Fruit fly (Drosophila melanogaster) whole organism, embryonic: ENCODE measurements around the gene Arp10.

Experiments used
- ATbp ChIP-seq: fragments of 200-800 bp; sonication (Bioruptor generic); optimal IDR thresholded peaks from 2 replicates; lab custom pipeline; 2017; ENCODE audit warnings: missing biosample characterization, mild to moderate bottlenecking, missing genetic modification characterization, missing genetic modification reagents
- Adf1 ChIP-seq: fragments of 200-800 bp; sonication (Bioruptor generic); IDR thresholded peaks from 2 replicates; pipeline ENCODE4 v1.3.6; 2022; ENCODE audit warnings: missing biosample characterization, missing genetic modification characterization
- Atf6 ChIP-seq: fragments of 200-800 bp; sonication (Bioruptor generic); IDR thresholded peaks from 2 replicates; pipeline ENCODE4 v1.3.6; 2022; ENCODE audit warnings: missing biosample characterization, missing genetic modification characterization
- CG11560 ChIP-seq: fragments of 200-800 bp; sonication (Bioruptor generic); IDR thresholded peaks from 3 replicates; pipeline ENCODE4 v1.3.6; 2022; ENCODE audit warnings: missing biosample characterization, missing genetic modification characterization
- CG12104 ChIP-seq: fragments of 200-800 bp; sonication (Bioruptor generic); optimal IDR thresholded peaks from 3 replicates; lab custom pipeline; 2016; ENCODE audit warnings: missing biosample characterization, missing genetic modification characterization
- CG12219 ChIP-seq: fragments of 200-800 bp; sonication (Bioruptor generic); optimal IDR thresholded peaks from 3 replicates; lab custom pipeline; 2018; ENCODE audit warnings: missing biosample characterization, mild to moderate bottlenecking, missing genetic modification characterization
- CG12299 ChIP-seq: fragments of 200-800 bp; sonication (Bioruptor generic); optimal IDR thresholded peaks from 2 replicates; lab custom pipeline; 2018; ENCODE audit warnings: missing biosample characterization, mild to moderate bottlenecking, missing genetic modification characterization
- CG12659 ChIP-seq: fragments of 200-800 bp; sonication (Bioruptor generic); optimal IDR thresholded peaks from 3 replicates; lab custom pipeline; 2017; ENCODE audit warnings: mild to moderate bottlenecking, missing biosample characterization, missing genetic modification reagents, missing genetic modification characterization
- CG12744 ChIP-seq: fragments of 200-800 bp; sonication (Bioruptor generic); optimal IDR thresholded peaks from 2 replicates; lab custom pipeline; 2016; ENCODE audit warnings: missing biosample characterization, missing genetic modification characterization
- CG13296 ChIP-seq: fragments of 200-800 bp; sonication (Bioruptor generic); optimal IDR thresholded peaks from 3 replicates; lab custom pipeline; 2018; ENCODE audit warnings: missing biosample characterization, mild to moderate bottlenecking, missing genetic modification characterization
- CG14014 ChIP-seq: fragments of 200-800 bp; sonication (Bioruptor generic); IDR thresholded peaks from 2 replicates; pipeline ENCODE4 v1.3.6; 2022; ENCODE audit warnings: missing biosample characterization, missing genetic modification characterization
- CG14050 ChIP-seq: fragments of 200-800 bp; sonication (Bioruptor generic); IDR thresholded peaks from 3 replicates; pipeline ENCODE4 v1.3.6; 2022; ENCODE audit warnings: missing biosample characterization, missing genetic modification characterization
- CG14710 ChIP-seq: fragments of 200-800 bp; sonication (Bioruptor generic); optimal IDR thresholded peaks from 3 replicates; lab custom pipeline; 2019; ENCODE audit warnings: missing biosample characterization, mild to moderate bottlenecking, missing genetic modification characterization, moderate library complexity
- CG15269 ChIP-seq: fragments of 200-800 bp; sonication (Bioruptor generic); optimal IDR thresholded peaks from 2 replicates; lab custom pipeline; 2018; ENCODE audit warnings: missing biosample characterization, mild to moderate bottlenecking, missing genetic modification characterization, moderate library complexity
- CG16779 ChIP-seq: fragments of 200-800 bp; sonication (Bioruptor generic); IDR thresholded peaks from 2 replicates; pipeline ENCODE4 v1.3.6; 2022; ENCODE audit warnings: missing biosample characterization, missing genetic modification characterization
- CG31441 ChIP-seq: fragments of 200-800 bp; sonication (Bioruptor generic); IDR thresholded peaks from 2 replicates; pipeline ENCODE4 v1.3.6; 2022; ENCODE audit warnings: missing biosample characterization, missing genetic modification characterization
- CG32532 ChIP-seq: fragments of 200-800 bp; sonication (Bioruptor generic); IDR thresholded peaks from 2 replicates; pipeline ENCODE4 v1.3.6; 2022; ENCODE audit warnings: missing biosample characterization, missing genetic modification characterization
- CG34422 ChIP-seq: fragments of 200-800 bp; sonication (Bioruptor generic); IDR thresholded peaks from 3 replicates; pipeline ENCODE4 v1.3.6; 2022; ENCODE audit warnings: missing biosample characterization, missing genetic modification characterization
- CG4730 ChIP-seq: fragments of 200-800 bp; sonication (Bioruptor generic); IDR thresholded peaks from 2 replicates; pipeline ENCODE4 v1.3.6; 2022; ENCODE audit warnings: missing biosample characterization, missing genetic modification characterization
- CG4854 ChIP-seq: fragments of 200-800 bp; sonication (Bioruptor generic); optimal IDR thresholded peaks from 2 replicates; lab custom pipeline; 2016; ENCODE audit warnings: missing biosample characterization, missing genetic modification characterization, inconsistent platforms
- CG5180 ChIP-seq: fragments of 200-800 bp; sonication (Bioruptor generic); optimal IDR thresholded peaks from 3 replicates; lab custom pipeline; 2017; ENCODE audit warnings: missing biosample characterization, missing genetic modification characterization, mild to moderate bottlenecking, moderate library complexity, missing genetic modification reagents
- CG6765 ChIP-seq: fragments of 200-800 bp; sonication (Bioruptor generic); optimal IDR thresholded peaks from 3 replicates; lab custom pipeline; 2017; ENCODE audit warnings: missing biosample characterization, mild to moderate bottlenecking, missing genetic modification characterization
- CG7839 ChIP-seq: fragments of 200-800 bp; sonication (Bioruptor generic); optimal IDR thresholded peaks from 3 replicates; lab custom pipeline; 2018; ENCODE audit warnings: missing biosample characterization, mild to moderate bottlenecking, missing genetic modification characterization, moderate library complexity
- CG8290 ChIP-seq, 3 experiments: fragments of 200-800 bp; sonication (Bioruptor generic); optimal IDR thresholded peaks; 2 replicates each; lab custom pipeline; 2016 to 2019; ENCODE audit warnings: missing biosample characterization in 3 of 3, missing genetic modification characterization in 3 of 3, mild to moderate bottlenecking in 2 of 3, moderate library complexity in 1 of 3
- Dll ChIP-seq: fragments of 200-800 bp; sonication (Bioruptor generic); IDR thresholded peaks from 4 replicates; pipeline ENCODE4 v1.3.6; 2022; ENCODE audit warnings: missing biosample characterization, missing genetic modification characterization; ENCODE audit not compliant: partially characterized antibody
- Doc2 ChIP-seq: fragments of 200-800 bp; sonication (Bioruptor generic); IDR thresholded peaks from 2 replicates; pipeline ENCODE4 v1.3.6; 2022; ENCODE audit warnings: missing biosample characterization, missing genetic modification characterization
- Meics ChIP-seq: fragments of 200-800 bp; sonication (Bioruptor generic); optimal IDR thresholded peaks from 2 replicates; lab custom pipeline; 2017; ENCODE audit warnings: missing biosample characterization, mild to moderate bottlenecking, missing genetic modification characterization
- Six4 ChIP-seq: fragments of 200-800 bp; sonication (Bioruptor generic); optimal IDR thresholded peaks from 2 replicates; lab custom pipeline; 2016; ENCODE audit warnings: missing biosample characterization, missing genetic modification characterization
- Usf ChIP-seq: fragments of 200-800 bp; sonication (Bioruptor generic); optimal IDR thresholded peaks from 2 replicates; lab custom pipeline; 2017; ENCODE audit warnings: missing genotype, missing biosample characterization, missing genetic modification characterization
- amos ChIP-seq: fragments of 200-800 bp; sonication (Bioruptor generic); IDR thresholded peaks from 2 replicates; pipeline ENCODE4 v1.3.6; 2022; ENCODE audit warnings: missing biosample characterization, missing genetic modification characterization; ENCODE audit not compliant: partially characterized antibody
- ap ChIP-seq: fragments of 200-800 bp; sonication (Bioruptor generic); IDR thresholded peaks from 2 replicates; pipeline ENCODE4 v1.3.6; 2022; ENCODE audit warnings: missing biosample characterization, missing genetic modification characterization
- bsh ChIP-seq, 2 experiments: fragments of 200-800 bp; sonication (Bioruptor generic); optimal IDR thresholded peaks; 2 replicates each; lab custom pipeline; 2017 to 2018; ENCODE audit warnings: mild to moderate bottlenecking in 2 of 2, missing biosample characterization in 2 of 2, missing genetic modification characterization in 2 of 2, moderate library complexity in 1 of 2
- cg ChIP-seq: fragments of 200-800 bp; sonication (Bioruptor generic); optimal IDR thresholded peaks from 3 replicates; lab custom pipeline; 2019; ENCODE audit warnings: missing biosample characterization, mild to moderate bottlenecking, missing genetic modification characterization, moderate library complexity
- chif ChIP-seq, 2 experiments: fragments of 200-800 bp; sonication (Bioruptor generic); optimal IDR thresholded peaks; 3 replicates each; lab custom pipeline; 2016; ENCODE audit warnings: missing biosample characterization in 2 of 2, missing genetic modification characterization in 2 of 2
- chn ChIP-seq: fragments of 200-800 bp; sonication (Bioruptor generic); optimal IDR thresholded peaks from 2 replicates; lab custom pipeline; 2016; ENCODE audit warnings: missing biosample characterization, missing genetic modification characterization
- gfzf ChIP-seq: fragments of 200-800 bp; sonication (Bioruptor generic); optimal IDR thresholded peaks from 2 replicates; lab custom pipeline; 2016; ENCODE audit warnings: missing biosample characterization, mild to moderate bottlenecking, missing genetic modification characterization, moderate library complexity
- h ChIP-seq: fragments of >200 bp; optimal IDR thresholded peaks from 2 replicates; lab custom pipeline; 2017
- hb ChIP-seq: fragments of 200-800 bp; sonication (Bioruptor generic); IDR thresholded peaks from 3 replicates; pipeline ENCODE4 v1.3.6; 2022; ENCODE audit warnings: missing biosample characterization, missing genetic modification characterization; ENCODE audit not compliant: partially characterized antibody
- inv ChIP-seq: fragments of 200-800 bp; sonication (Bioruptor generic); IDR thresholded peaks from 2 replicates; pipeline ENCODE4 v1.3.6; 2022; ENCODE audit warnings: missing biosample characterization, missing genetic modification characterization; ENCODE audit not compliant: partially characterized antibody
- knrl ChIP-seq: fragments of 200-800 bp; sonication (Bioruptor generic); IDR thresholded peaks from 3 replicates; pipeline ENCODE4 v1.3.6; 2022; ENCODE audit warnings: missing biosample characterization, missing genetic modification characterization; ENCODE audit not compliant: partially characterized antibody
- lab ChIP-seq: fragments of 200-800 bp; sonication (Bioruptor generic); optimal IDR thresholded peaks from 3 replicates; lab custom pipeline; 2017; ENCODE audit warnings: missing biosample characterization, missing genetic modification characterization, mild to moderate bottlenecking, moderate library complexity, missing genetic modification reagents
- lbe ChIP-seq: fragments of 200-800 bp; sonication (Bioruptor generic); optimal IDR thresholded peaks from 2 replicates; lab custom pipeline; 2016; ENCODE audit warnings: missing biosample characterization, mild to moderate bottlenecking, missing genetic modification characterization
- mirr ChIP-seq: fragments of 200-800 bp; sonication (Bioruptor generic); optimal IDR thresholded peaks from 3 replicates; lab custom pipeline; 2018; ENCODE audit warnings: missing biosample characterization, mild to moderate bottlenecking, missing genetic modification characterization
- pan ChIP-seq, 4 experiments: fragments of >200 bp in 3 of 4; fragments of 200-800 bp in 1 of 4; sonication (Bioruptor generic) in 1 of 4; optimal IDR thresholded peaks in 3 of 4; IDR thresholded peaks in 1 of 4; 2 replicates each; pipeline versions ENCODE4 v1.3.6 to Lab custom; 2017 to 2022; ENCODE audit warnings: missing biosample characterization in 2 of 4, missing genetic modification characterization in 2 of 4, mixed read lengths in 1 of 4
- sob ChIP-seq: fragments of 200-800 bp; sonication (Bioruptor generic); IDR thresholded peaks from 2 replicates; pipeline ENCODE4 v1.3.6; 2022; ENCODE audit warnings: missing biosample characterization, missing genetic modification characterization
- sqz ChIP-seq: fragments of 200-800 bp; sonication (Bioruptor generic); optimal IDR thresholded peaks from 3 replicates; lab custom pipeline; 2018; ENCODE audit warnings: missing biosample characterization, mild to moderate bottlenecking, missing genetic modification characterization
- unpg ChIP-seq: fragments of 200-800 bp; sonication (Bioruptor generic); optimal IDR thresholded peaks from 3 replicates; lab custom pipeline; 2018; ENCODE audit warnings: missing biosample characterization, mild to moderate bottlenecking, missing genetic modification characterization, moderate library complexity
- vnd ChIP-seq: fragments of 200-800 bp; sonication (Bioruptor generic); IDR thresholded peaks from 3 replicates; pipeline ENCODE4 v1.3.6; 2022; ENCODE audit warnings: missing biosample characterization, missing genetic modification characterization; ENCODE audit not compliant: partially characterized antibody

Arp10 gene

dm6 chrX:19604997-19605396 lies 41.0 kb downstream of the Arp10 start, which contains the start of gene CG14207 (continued):
- TF ChIP-seq CG12104 (no peak), CG12299 (peak; percentile 1), knrl (GFP tag; lab: Robert Waterston, UW) (peak; percentile 47; the same call in 1 of the 3 replicates), lbe (GFP tag; lab: Kevin White, UChicago) (peak; percentile 42), cg (GFP tag; lab: Kevin White, UChicago) (peak; percentile 0), mirr (GFP tag; lab: Kevin White, UChicago) (peak; percentile 8), sob (0 out of 2 replicates have a peak, but pooled peaks have one; percentile 40), bsh (GFP tag; optimal IDR thresholded peaks at IDR 0.05; lab: Kevin White, UChicago) (peak in 1 of 2 experiments; percentile 9), Meics (GFP tag; lab: Kevin White, UChicago) (peak; percentile 8), vnd (GFP tag; lab: Robert Waterston, UW) (peak; percentile 65), hb (peak; percentile 75; the same call in 2 of the 3 replicates), CG14050 (no peak), Doc2 (GFP tag; lab: Robert Waterston, UW) (no peak), CG16779 (GFP tag; lab: Robert Waterston, UW) (0 out of 2 replicates have a peak, but pooled peaks have one; percentile 40), CG7839 (tag; lab: Kevin White, UChicago) (peak; percentile 7), CG32532 (GFP tag; lab: Robert Waterston, UW) (peak; percentile 9; the same call in 1 of the 2 replicates), chn (GFP tag; lab: Kevin White, UChicago) (no peak), ap (GFP tag; lab: Robert Waterston, UW) (no peak), pan (optimal IDR thresholded peaks at IDR 0.05; lab: Kevin White, UChicago) (no peak), pan (GFP tag; optimal IDR thresholded peaks at IDR 0.05 in 1 of 2, IDR thresholded peaks at IDR 0.05 in 1 of 2) (peak in 1 of 2 experiments; percentile 30), sqz (GFP tag; lab: Kevin White, UChicago) (peak; percentile 22), CG4854 (GFP tag; lab: Kevin White, UChicago) (no peak), CG14014 (GFP tag; lab: Robert Waterston, UW) (peak; percentile 35; the same call in 1 of the 2 replicates), CG34422 (GFP tag; lab: Robert Waterston, UW) (0 out of 3 replicates have a peak, but pooled peaks have one; percentile 29), Atf6 (GFP tag; lab: Robert Waterston, UW) (peak; percentile 32), CG14710 (peak; percentile 11), inv (peak; percentile 32; the same call in 1 of the 2 replicates), gfzf (GFP tag; lab: Kevin White, UChicago) (peak; percentile 3), CG12659 (peak; percentile 29), CG8290 (GFP tag; optimal IDR thresholded peaks at IDR 0.05; lab: Kevin White, UChicago) (no peak), CG8290 (tag; optimal IDR thresholded peaks at IDR 0.05; lab: Kevin White, UChicago) (peak in 1 of 2 experiments; percentile 63), CG4730 (GFP tag; lab: Robert Waterston, UW) (no peak), CG5180 (GFP tag; lab: Kevin White, UChicago) (peak; percentile 12), Adf1 (GFP tag; lab: Robert Waterston, UW) (peak; percentile 29; the same call in 1 of the 2 replicates), CG6765 (GFP tag; lab: Kevin White, UChicago) (no peak), chif (GFP tag; optimal IDR thresholded peaks at IDR 0.05; lab: Kevin White, UChicago) (no peak), CG12219 (GFP tag; lab: Kevin White, UChicago) (no peak), lab (GFP tag; lab: Kevin White, UChicago) (peak; percentile 14), CG31441 (GFP tag; lab: Robert Waterston, UW) (0 out of 2 replicates have a peak, but pooled peaks have one; percentile 14), amos (GFP tag; lab: Robert Waterston, UW) (peak; percentile 67; the same call in 1 of the 2 replicates), ATbp (GFP tag; lab: Kevin White, UChicago) (no peak), CG13296 (GFP tag; lab: Kevin White, UChicago) (peak; percentile 40), unpg (GFP tag; lab: Kevin White, UChicago) (peak; percentile 6), CG11560 (tag; lab: Robert Waterston, UW) (no peak), h (no peak), CG15269 (tag; lab: Kevin White, UChicago) (peak; percentile 31), CG12744 (GFP tag; lab: Kevin White, UChicago) (no peak), Dll (GFP tag; lab: Robert Waterston, UW) (peak; percentile 67), Usf (no peak), Six4 (no peak)
